Worm (Caenorhabditis elegans) whole organism, L4 larva: ENCODE measurements around the gene fbxl-4.

Experiments used
- D1046.2 ChIP-seq: fragments of 200-800 bp; sonication (Bioruptor generic); IDR thresholded peaks from 2 replicates; pipeline ENCODE4 v1.3.6; 2022; ENCODE audit warnings: missing genetic modification characterization, missing compliant biosample characterization
- F10B5.3 ChIP-seq: sonication (generic microtip); optimal IDR thresholded peaks from 2 replicates; lab custom pipeline; 2016; ENCODE audit warnings: mild to moderate bottlenecking, missing genetic modification characterization, missing compliant biosample characterization
- F26F4.8 ChIP-seq: fragments of 200-800 bp; sonication (Bioruptor generic); conservative IDR thresholded peaks from 2 replicates; pipeline ENCODE4 v1.3.6; 2022; ENCODE audit warnings: missing genetic modification characterization, missing compliant biosample characterization
- F44E2.7 ChIP-seq: fragments of 200-800 bp; sonication (Bioruptor generic); IDR thresholded peaks from 2 replicates; pipeline ENCODE4 v2.1.2; 2022; ENCODE audit warnings: missing genetic modification characterization, missing compliant biosample characterization
- F49E8.2 ChIP-seq: sonication (generic microtip); optimal IDR thresholded peaks from 2 replicates; lab custom pipeline; 2016; ENCODE audit warnings: missing compliant biosample characterization, mild to moderate bottlenecking, missing genetic modification characterization, borderline replicate concordance
- R02D3.7 ChIP-seq: fragments of 150-350 bp; sonication (generic microtip); optimal IDR thresholded peaks from 3 replicates; lab custom pipeline; 2014; ENCODE audit warnings: missing biosample characterization, missing genetic modification characterization
- T26A8.4 ChIP-seq: fragments of 200-800 bp; sonication (Bioruptor generic); IDR thresholded peaks from 2 replicates; pipeline ENCODE4 v1.3.6; 2022; ENCODE audit warnings: missing genetic modification characterization, missing compliant biosample characterization
- ZK337.2 ChIP-seq: fragments of 200-800 bp; sonication (Bioruptor generic); IDR thresholded peaks from 2 replicates; pipeline ENCODE4 v1.3.6; 2022; ENCODE audit warnings: missing genetic modification reagents, missing genetic modification characterization, missing compliant biosample characterization
- aly-2 ChIP-seq: sonication (generic microtip); optimal IDR thresholded peaks from 2 replicates; lab custom pipeline; 2018; ENCODE audit warnings: missing biosample characterization, missing genetic modification characterization
- arid-1 ChIP-seq: fragments of 200-800 bp; sonication (Bioruptor generic); conservative IDR thresholded peaks from 2 replicates; pipeline ENCODE4 v1.3.6; 2022; ENCODE audit warnings: missing genetic modification reagents, missing genetic modification characterization, missing compliant biosample characterization
- attf-4 ChIP-seq: sonication (generic microtip); optimal IDR thresholded peaks from 3 replicates; lab custom pipeline; 2017; ENCODE audit warnings: missing biosample characterization, missing genetic modification characterization
- ceh-20 ChIP-seq: fragments of 200-800 bp; sonication (Bioruptor generic); IDR thresholded peaks from 2 replicates; pipeline ENCODE4 v1.3.6; 2022; ENCODE audit warnings: missing genetic modification reagents, missing genetic modification characterization, missing compliant biosample characterization
- ceh-32 ChIP-seq: sonication (generic microtip); optimal IDR thresholded peaks from 2 replicates; lab custom pipeline; 2016; ENCODE audit warnings: mild to moderate bottlenecking, missing genetic modification characterization, missing compliant biosample characterization; ENCODE audit not compliant: poor library complexity
- ceh-62 ChIP-seq: sonication (generic microtip); optimal IDR thresholded peaks from 2 replicates; lab custom pipeline; 2017; ENCODE audit warnings: missing biosample characterization, missing genetic modification characterization
- ceh-82 ChIP-seq: sonication (generic microtip); optimal IDR thresholded peaks from 2 replicates; lab custom pipeline; 2017; ENCODE audit warnings: missing biosample characterization, missing genetic modification characterization
- ces-1 ChIP-seq: fragments of 150-350 bp; sonication (generic microtip); optimal IDR thresholded peaks from 4 replicates; lab custom pipeline; 2014; ENCODE audit warnings: missing biosample characterization, missing genetic modification reagents, missing genetic modification characterization
- daf-16 ChIP-seq, 3 experiments: sonication (generic microtip); optimal IDR thresholded peaks; 2 replicates each; lab custom pipeline; 2016 to 2017; ENCODE audit warnings: missing genetic modification characterization in 3 of 3, missing genetic modification reagents in 3 of 3, mild to moderate bottlenecking in 2 of 3, missing compliant biosample characterization in 2 of 3, missing biosample characterization in 1 of 3, moderate library complexity in 1 of 3
- dmd-6 ChIP-seq: fragments of 200-800 bp; sonication (Bioruptor generic); IDR thresholded peaks from 2 replicates; pipeline ENCODE4 v1.3.6; 2022; ENCODE audit warnings: missing genetic modification reagents, missing genetic modification characterization, missing compliant biosample characterization
- dve-1 ChIP-seq: sonication (generic microtip); optimal IDR thresholded peaks from 2 replicates; lab custom pipeline; 2017; ENCODE audit warnings: antibody characterized with exemption, mild to moderate bottlenecking, missing genetic modification characterization, missing compliant biosample characterization; ENCODE audit not compliant: insufficient read depth
- egl-27 ChIP-seq: sonication (generic microtip); optimal IDR thresholded peaks from 3 replicates; lab custom pipeline; 2017; ENCODE audit warnings: missing biosample characterization, missing genetic modification reagents, missing genetic modification characterization
- fkh-10 ChIP-seq: fragments of 150-350 bp; optimal IDR thresholded peaks from 2 replicates; lab custom pipeline; 2014; ENCODE audit warnings: missing biosample characterization, missing genetic modification reagents, missing genetic modification characterization
- fos-1 ChIP-seq: fragments of 150-350 bp; optimal IDR thresholded peaks from 2 replicates; lab custom pipeline; 2014; ENCODE audit warnings: missing biosample characterization, missing genetic modification characterization
- gei-8 ChIP-seq: fragments of 200-800 bp; sonication (Bioruptor generic); optimal IDR thresholded peaks from 2 replicates; lab custom pipeline; 2018; ENCODE audit warnings: mild to moderate bottlenecking, missing genetic modification characterization, missing compliant biosample characterization
- hlh-11 ChIP-seq: fragments of 200-800 bp; sonication (Bioruptor generic); optimal IDR thresholded peaks from 2 replicates; lab custom pipeline; 2018; ENCODE audit warnings: mild to moderate bottlenecking, missing genetic modification characterization, missing compliant biosample characterization
- hlh-30 ChIP-seq: sonication (generic microtip); optimal IDR thresholded peaks from 2 replicates; lab custom pipeline; 2017; ENCODE audit warnings: antibody characterized with exemption, mild to moderate bottlenecking, missing genetic modification characterization, missing compliant biosample characterization; ENCODE audit not compliant: insufficient read depth
- lin-1 ChIP-seq: fragments of 200-800 bp; sonication (Bioruptor generic); IDR thresholded peaks from 2 replicates; pipeline ENCODE4 v1.3.6; 2022; ENCODE audit warnings: missing genetic modification reagents, missing genetic modification characterization, missing compliant biosample characterization
- lin-29 ChIP-seq: fragments of 200-800 bp; sonication (Bioruptor generic); IDR thresholded peaks from 2 replicates; pipeline ENCODE4 v1.3.6; 2022; ENCODE audit warnings: missing genetic modification reagents, missing genetic modification characterization, missing compliant biosample characterization
- lin-39 ChIP-seq: fragments of 150-350 bp; optimal IDR thresholded peaks from 2 replicates; lab custom pipeline; 2014; ENCODE audit warnings: missing biosample characterization, missing genetic modification reagents, missing genetic modification characterization
- lsy-2 ChIP-seq, 2 experiments: fragments of 150-350 bp in 1 of 2; sonication (generic microtip) in 1 of 2; optimal IDR thresholded peaks; 2 replicates each; lab custom pipeline; 2014 to 2017; ENCODE audit warnings: missing biosample characterization in 2 of 2, missing genetic modification characterization in 2 of 2
- madf-9 ChIP-seq: fragments of 200-800 bp; sonication (Bioruptor generic); conservative IDR thresholded peaks from 2 replicates; pipeline ENCODE4 v1.3.6; 2022; ENCODE audit warnings: missing genetic modification reagents, missing genetic modification characterization, missing compliant biosample characterization
- mdl-1 ChIP-seq, 2 experiments: fragments of 150-350 bp in 1 of 2; sonication (generic microtip) in 1 of 2; optimal IDR thresholded peaks; 2 replicates each; lab custom pipeline; 2014 to 2017; ENCODE audit warnings: missing biosample characterization in 2 of 2, missing genetic modification characterization in 2 of 2
- mep-1 ChIP-seq: fragments of 150-350 bp; sonication (generic microtip); optimal IDR thresholded peaks from 3 replicates; lab custom pipeline; 2014; ENCODE audit warnings: missing biosample characterization, missing genetic modification characterization
- mxl-2 ChIP-seq: fragments of 200-800 bp; sonication (Bioruptor generic); conservative IDR thresholded peaks from 2 replicates; pipeline ENCODE4 v1.3.6; 2022; ENCODE audit warnings: missing genetic modification reagents, missing genetic modification characterization, missing compliant biosample characterization
- nhr-102 ChIP-seq: sonication (generic microtip); optimal IDR thresholded peaks from 2 replicates; lab custom pipeline; 2016; ENCODE audit warnings: mild to moderate bottlenecking, missing genetic modification characterization, moderate library complexity, missing compliant biosample characterization
- nhr-11 ChIP-seq: fragments of 150-350 bp; optimal IDR thresholded peaks from 2 replicates; lab custom pipeline; 2014; ENCODE audit warnings: missing biosample characterization, missing genetic modification characterization
- nhr-111 ChIP-seq: fragments of 200-800 bp; sonication (Bioruptor generic); optimal IDR thresholded peaks from 2 replicates; lab custom pipeline; 2018; ENCODE audit warnings: mild to moderate bottlenecking, missing genetic modification characterization, missing compliant biosample characterization
- nhr-28 ChIP-seq: fragments of 150-350 bp; optimal IDR thresholded peaks from 2 replicates; lab custom pipeline; 2014; ENCODE audit warnings: missing biosample characterization, missing genetic modification characterization
- nhr-48 ChIP-seq: sonication (generic microtip); optimal IDR thresholded peaks from 2 replicates; lab custom pipeline; 2016; ENCODE audit warnings: mild to moderate bottlenecking, missing genetic modification characterization, missing compliant biosample characterization
- nhr-6 ChIP-seq: fragments of 150-350 bp; optimal IDR thresholded peaks from 2 replicates; lab custom pipeline; 2014; ENCODE audit warnings: missing biosample characterization, missing genetic modification characterization
- nhr-76 ChIP-seq: fragments of 150-350 bp; optimal IDR thresholded peaks from 2 replicates; lab custom pipeline; 2014; ENCODE audit warnings: missing biosample characterization, missing genetic modification characterization
- php-3 ChIP-seq: fragments of 200-800 bp; sonication (Bioruptor generic); IDR thresholded peaks from 2 replicates; pipeline ENCODE4 v1.3.6; 2022; ENCODE audit warnings: missing genetic modification reagents, missing genetic modification characterization, missing compliant biosample characterization
- pqm-1 ChIP-seq: sonication (generic microtip); optimal IDR thresholded peaks from 2 replicates; lab custom pipeline; 2017; ENCODE audit warnings: missing biosample characterization, missing genetic modification characterization
- saeg-2 ChIP-seq: fragments of 200-800 bp; sonication (Bioruptor generic); IDR thresholded peaks from 2 replicates; pipeline ENCODE4 v1.3.6; 2022; ENCODE audit warnings: missing genetic modification reagents, missing genetic modification characterization, missing compliant biosample characterization
- spr-1 ChIP-seq: sonication (generic microtip); optimal IDR thresholded peaks from 2 replicates; lab custom pipeline; 2016; ENCODE audit warnings: mild to moderate bottlenecking, missing genetic modification characterization, missing compliant biosample characterization
- spr-3 ChIP-seq: fragments of 200-800 bp; sonication (Bioruptor generic); optimal IDR thresholded peaks from 2 replicates; lab custom pipeline; 2018; ENCODE audit warnings: mild to moderate bottlenecking, missing genetic modification characterization, missing compliant biosample characterization
- unc-39 ChIP-seq: sonication (generic microtip); optimal IDR thresholded peaks from 2 replicates; lab custom pipeline; 2017; ENCODE audit warnings: missing biosample characterization, missing genetic modification characterization
- unc-62 ChIP-seq, 3 experiments: fragments of 150-350 bp in 1 of 3; sonication (generic microtip); optimal IDR thresholded peaks in 2 of 3; peaks in 1 of 3; 1 replicate in 1 of 3; 2 replicates in 2 of 3; lab custom pipeline; 2014 to 2017; ENCODE audit warnings: missing biosample characterization in 3 of 3, missing genetic modification characterization in 3 of 3, missing genetic modification reagents in 3 of 3, missing genotype in 1 of 3
- zfp-2 ChIP-seq: sonication (generic microtip); optimal IDR thresholded peaks from 2 replicates; lab custom pipeline; 2016; ENCODE audit warnings: mild to moderate bottlenecking, missing genetic modification characterization, missing compliant biosample characterization
- zip-11 ChIP-seq: fragments of 200-800 bp; sonication (Bioruptor generic); IDR thresholded peaks from 2 replicates; pipeline ENCODE4 v1.3.6; 2022; ENCODE audit warnings: missing genetic modification characterization, missing compliant biosample characterization
- zip-2 ChIP-seq: fragments of 150-350 bp; optimal IDR thresholded peaks from 2 replicates; lab custom pipeline; 2014; ENCODE audit warnings: missing biosample characterization, missing genetic modification characterization

Gene fbxl-4

ce11 chrX:6644971-6645704 is 56.5 kb downstream of the fbxl-4 start, which contains the start of gene C56E10.3:
C56E10.3 (plus strand) TSS chrX:6645654.
- TF ChIP-seq nhr-76 (tag; lab: Kevin White, UChicago) (no peak), hlh-30 (tag; lab: Kevin White, UChicago) (peak; percentile 60), dmd-6 (GFP tag; lab: Robert Waterston, UW) (peak; percentile 19; the same call in 1 of the 2 replicates), ceh-32 (tag; lab: Kevin White, UChicago) (no peak), saeg-2 (no peak), nhr-11 (tag; lab: Kevin White, UChicago) (no peak), egl-27 (tag; lab: Kevin White, UChicago) (no peak), F26F4.8 (GFP tag; lab: Robert Waterston, UW) (no peak), nhr-48 (tag; lab: Kevin White, UChicago) (no peak), zfp-2 (tag; lab: Kevin White, UChicago) (no peak), zip-2 (tag; lab: Kevin White, UChicago) (no peak), zip-11 (GFP tag; lab: Robert Waterston, UW) (no peak), fos-1 (tag; lab: Kevin White, UChicago) (no peak), attf-4 (tag; lab: Kevin White, UChicago) (no peak), unc-39 (tag; lab: Kevin White, UChicago) (no peak), mep-1 (tag; lab: Kevin White, UChicago) (peak; percentile 46), madf-9 (GFP tag; lab: Robert Waterston, UW) (no peak), fkh-10 (GFP tag; lab: Kevin White, UChicago) (no peak), T26A8.4 (GFP tag; lab: Robert Waterston, UW) (no peak), R02D3.7 (tag; lab: Kevin White, UChicago) (no peak), nhr-102 (peak; percentile 13), lin-39 (tag; lab: Kevin White, UChicago) (no peak), F49E8.2 (tag; lab: Kevin White, UChicago) (no peak), nhr-28 (peak; percentile 20), ces-1 (GFP tag; lab: Kevin White, UChicago) (no peak), mxl-2 (GFP tag; lab: Robert Waterston, UW) (no peak), unc-62 (GFP tag; optimal IDR thresholded peaks at IDR 0.05 in 1 of 2; lab: Kevin White, UChicago) (no peak), unc-62 (tag; optimal IDR thresholded peaks at IDR 0.05; lab: Kevin White, UChicago) (no peak), F44E2.7 (GFP tag; lab: Robert Waterston, UW) (no peak), php-3 (0 out of 2 replicates have a peak, but pooled peaks have one; percentile 8), ceh-20 (GFP tag; lab: Robert Waterston, UW) (no peak), pqm-1 (tag; lab: Kevin White, UChicago) (peak; percentile 48), nhr-6 (no peak), spr-3 (GFP tag; lab: Kevin White, UChicago) (no peak), daf-16 (GFP tag; optimal IDR thresholded peaks at IDR 0.05; lab: Kevin White, UChicago) (no peak), daf-16 (tag; optimal IDR thresholded peaks at IDR 0.05; lab: Kevin White, UChicago) (peak; percentile 89), dve-1 (tag; lab: Kevin White, UChicago) (peak; percentile 78), F10B5.3 (tag; lab: Kevin White, UChicago) (no peak), gei-8 (no peak), lin-29 (no peak), aly-2 (tag; lab: Kevin White, UChicago) (no peak), spr-1 (tag; lab: Kevin White, UChicago) (no peak), hlh-11 (peak; percentile 64), D1046.2 (GFP tag; lab: Robert Waterston, UW) (no peak), ceh-62 (tag; lab: Kevin White, UChicago) (no peak), lsy-2 (tag; optimal IDR thresholded peaks at IDR 0.05; lab: Kevin White, UChicago) (peak in 1 of 2 experiments; percentile 21), lin-1 (GFP tag; lab: Robert Waterston, UW) (no peak), mdl-1 (tag; optimal IDR thresholded peaks at IDR 0.05; lab: Kevin White, UChicago) (peak in 1 of 2 experiments; percentile 4), ceh-82 (tag; lab: Kevin White, UChicago) (no peak), nhr-111 (GFP tag; lab: Kevin White, UChicago) (no peak), ZK337.2 (GFP tag; lab: Robert Waterston, UW) (no peak), arid-1 (GFP tag; lab: Robert Waterston, UW) (no peak)
